Fruit fly (Drosophila melanogaster) whole organism, prepupa: ENCODE results near the gene Gr93d.

Source experiments
- Blimp-1 ChIP-seq: fragments of 200-800 bp; sonication (Bioruptor generic); optimal IDR thresholded peaks from 3 replicates; lab custom pipeline; 2017; ENCODE audit warnings: missing biosample characterization, missing genetic modification characterization, mild to moderate bottlenecking, moderate library complexity, missing genetic modification reagents
- CG10631 ChIP-seq: fragments of 200-800 bp; sonication (Bioruptor generic); optimal IDR thresholded peaks from 2 replicates; lab custom pipeline; 2016; ENCODE audit warnings: missing biosample characterization, missing genetic modification characterization
- CG11294 ChIP-seq: fragments of 200-800 bp; sonication (Bioruptor generic); IDR thresholded peaks from 2 replicates; pipeline ENCODE4 v1.3.6; 2022; ENCODE audit warnings: missing biosample characterization, missing genetic modification characterization
- CG11762 ChIP-seq: fragments of 200-800 bp; sonication (Bioruptor generic); optimal IDR thresholded peaks from 3 replicates; lab custom pipeline; 2016; ENCODE audit warnings: missing biosample characterization, missing genetic modification characterization; ENCODE audit not compliant: insufficient read depth
- CG11902 ChIP-seq: fragments of 200-800 bp; sonication (Bioruptor generic); optimal IDR thresholded peaks from 3 replicates; lab custom pipeline; 2016; ENCODE audit warnings: missing biosample characterization, missing genetic modification characterization
- CG15336 ChIP-seq: fragments of 200-800 bp; sonication (Bioruptor generic); IDR thresholded peaks from 2 replicates; pipeline ENCODE4 v1.3.6; 2022; ENCODE audit warnings: missing biosample characterization, missing genetic modification characterization
- CG16779 ChIP-seq: fragments of 200-800 bp; sonication (Bioruptor generic); optimal IDR thresholded peaks from 3 replicates; lab custom pipeline; 2017; ENCODE audit warnings: missing biosample characterization, mild to moderate bottlenecking, missing genetic modification characterization
- CG3032 ChIP-seq: fragments of 200-800 bp; optimal IDR thresholded peaks from 2 replicates; lab custom pipeline; 2019; ENCODE audit warnings: missing biosample characterization, mild to moderate bottlenecking, missing genetic modification characterization, moderate library complexity
- CG31627 ChIP-seq: fragments of 200-800 bp; sonication (Bioruptor generic); optimal IDR thresholded peaks from 3 replicates; lab custom pipeline; 2016; ENCODE audit warnings: missing biosample characterization, missing genetic modification characterization
- CG32006 ChIP-seq: fragments of 200-800 bp; sonication (Bioruptor generic); optimal IDR thresholded peaks from 3 replicates; lab custom pipeline; 2017; ENCODE audit warnings: missing biosample characterization, mild to moderate bottlenecking, missing genetic modification characterization
- CG34406 ChIP-seq: fragments of 200-800 bp; sonication (Bioruptor generic); optimal IDR thresholded peaks from 3 replicates; lab custom pipeline; 2016; ENCODE audit warnings: missing biosample characterization, missing genetic modification characterization
- CG3919 ChIP-seq: fragments of 200-800 bp; sonication (Bioruptor generic); optimal IDR thresholded peaks from 3 replicates; lab custom pipeline; 2016; ENCODE audit warnings: missing biosample characterization, missing genetic modification characterization
- CG6163 ChIP-seq: fragments of 200-800 bp; sonication (Bioruptor generic); IDR thresholded peaks from 3 replicates; pipeline ENCODE4 v1.3.6; 2022; ENCODE audit warnings: missing biosample characterization, missing genetic modification characterization
- CG6276 ChIP-seq: fragments of 200-800 bp; sonication (Bioruptor generic); optimal IDR thresholded peaks from 2 replicates; lab custom pipeline; 2017; ENCODE audit warnings: missing biosample characterization, mild to moderate bottlenecking, missing genetic modification characterization
- CG6792 ChIP-seq: fragments of 200-800 bp; sonication (Bioruptor generic); optimal IDR thresholded peaks from 3 replicates; lab custom pipeline; 2016; ENCODE audit warnings: missing biosample characterization, missing genetic modification characterization
- CG6808 ChIP-seq: fragments of 200-800 bp; sonication (Bioruptor generic); optimal IDR thresholded peaks from 3 replicates; lab custom pipeline; 2017; ENCODE audit warnings: missing biosample characterization, missing genetic modification characterization, mild to moderate bottlenecking, moderate library complexity, missing genetic modification reagents
- CG8119 ChIP-seq: fragments of 200-800 bp; sonication (Bioruptor generic); IDR thresholded peaks from 3 replicates; pipeline ENCODE4 v1.3.6; 2022; ENCODE audit warnings: missing biosample characterization, missing genetic modification characterization
- CG8319 ChIP-seq: fragments of 200-800 bp; sonication (Bioruptor generic); optimal IDR thresholded peaks from 3 replicates; lab custom pipeline; 2016; ENCODE audit warnings: missing biosample characterization, missing genetic modification characterization
- CG9139 ChIP-seq: fragments of 200-800 bp; sonication (Bioruptor generic); optimal IDR thresholded peaks from 3 replicates; lab custom pipeline; 2017; ENCODE audit warnings: missing biosample characterization, mild to moderate bottlenecking, missing genetic modification characterization
- Eip75B ChIP-seq: fragments of 200-800 bp; sonication (Bioruptor generic); optimal IDR thresholded peaks from 3 replicates; lab custom pipeline; 2016; ENCODE audit warnings: missing biosample characterization, missing genetic modification characterization
- Eip78C ChIP-seq: fragments of 200-800 bp; sonication (Bioruptor generic); peaks from one replicate; lab custom pipeline; 2016; ENCODE audit warnings: missing biosample characterization, missing genetic modification characterization
- Ets96B ChIP-seq: fragments of 200-800 bp; optimal IDR thresholded peaks from 2 replicates; lab custom pipeline; 2019; ENCODE audit warnings: missing biosample characterization, mild to moderate bottlenecking, missing genetic modification characterization, moderate library complexity
- Gug ChIP-seq: fragments of 200-800 bp; sonication (Bioruptor generic); IDR thresholded peaks from 2 replicates; pipeline ENCODE4 v1.3.6; 2022; ENCODE audit warnings: missing biosample characterization, missing genetic modification characterization
- Hr38 ChIP-seq: sonication (Bioruptor generic); optimal IDR thresholded peaks from 2 replicates; lab custom pipeline; 2016; ENCODE audit warnings: missing biosample characterization, missing genetic modification characterization
- Hr39 ChIP-seq: fragments of 200-800 bp; sonication (Bioruptor generic); optimal IDR thresholded peaks from 2 replicates; lab custom pipeline; 2016; ENCODE audit warnings: missing biosample characterization, missing genetic modification characterization
- Hr4 ChIP-seq: fragments of 200-800 bp; sonication (Bioruptor generic); optimal IDR thresholded peaks from 3 replicates; lab custom pipeline; 2016; ENCODE audit warnings: missing biosample characterization, missing genetic modification characterization
- Lpt ChIP-seq: fragments of 200-800 bp; sonication (Bioruptor generic); optimal IDR thresholded peaks from 3 replicates; lab custom pipeline; 2016; ENCODE audit warnings: missing biosample characterization, missing genetic modification characterization
- Met ChIP-seq: fragments of 200-800 bp; sonication (Bioruptor generic); optimal IDR thresholded peaks from 3 replicates; lab custom pipeline; 2016; ENCODE audit warnings: missing biosample characterization, missing genetic modification characterization
- OdsH ChIP-seq: fragments of 200-800 bp; sonication (Bioruptor generic); optimal IDR thresholded peaks from 3 replicates; lab custom pipeline; 2016; ENCODE audit warnings: missing biosample characterization, missing genetic modification characterization
- Sox102F ChIP-seq: fragments of 200-800 bp; sonication (Bioruptor generic); optimal IDR thresholded peaks from 2 replicates; lab custom pipeline; 2016; ENCODE audit warnings: missing biosample characterization, mild to moderate bottlenecking, missing genetic modification characterization
- Sox14 ChIP-seq: fragments of 200-800 bp; sonication (Bioruptor generic); optimal IDR thresholded peaks from 3 replicates; lab custom pipeline; 2016; ENCODE audit warnings: missing biosample characterization, missing genetic modification characterization
- Sox15 ChIP-seq: fragments of 200-800 bp; sonication (Bioruptor generic); optimal IDR thresholded peaks from 3 replicates; lab custom pipeline; 2016; ENCODE audit warnings: missing biosample characterization, missing genetic modification characterization
- achi ChIP-seq: fragments of 200-800 bp; sonication (Bioruptor generic); optimal IDR thresholded peaks from 3 replicates; lab custom pipeline; 2016; ENCODE audit warnings: missing biosample characterization, missing genetic modification characterization
- cyc ChIP-seq: fragments of 200-800 bp; sonication (Bioruptor generic); optimal IDR thresholded peaks from 3 replicates; lab custom pipeline; 2016; ENCODE audit warnings: missing biosample characterization, missing genetic modification characterization
- dsx ChIP-seq: fragments of 200-800 bp; optimal IDR thresholded peaks from 3 replicates; lab custom pipeline; 2019; ENCODE audit warnings: missing biosample characterization, mild to moderate bottlenecking, missing genetic modification characterization, moderate library complexity; ENCODE audit not compliant: poor library complexity, severe bottlenecking
- eg ChIP-seq: fragments of 200-800 bp; sonication (Bioruptor generic); IDR thresholded peaks from 3 replicates; pipeline ENCODE4 v1.3.6; 2022; ENCODE audit warnings: missing biosample characterization, missing genetic modification characterization
- esn ChIP-seq: fragments of 200-800 bp; sonication (Bioruptor generic); optimal IDR thresholded peaks from 2 replicates; lab custom pipeline; 2016; ENCODE audit warnings: missing biosample characterization, mild to moderate bottlenecking, missing genetic modification characterization, moderate library complexity
- fd85E ChIP-seq: fragments of 200-800 bp; sonication (Bioruptor generic); optimal IDR thresholded peaks from 3 replicates; lab custom pipeline; 2016; ENCODE audit warnings: missing biosample characterization, missing genetic modification characterization
- net ChIP-seq: fragments of 200-800 bp; sonication (Bioruptor generic); optimal IDR thresholded peaks from 3 replicates; lab custom pipeline; 2016; ENCODE audit warnings: missing biosample characterization, missing genetic modification characterization
- pdm3 ChIP-seq: fragments of 200-800 bp; sonication (Bioruptor generic); optimal IDR thresholded peaks from 3 replicates; lab custom pipeline; 2016; ENCODE audit warnings: missing biosample characterization, missing genetic modification characterization
- salr ChIP-seq, 2 experiments: fragments of 200-800 bp; sonication (Bioruptor generic); optimal IDR thresholded peaks; 3 replicates each; lab custom pipeline; 2016 to 2018; ENCODE audit warnings: missing biosample characterization in 2 of 2, missing genetic modification characterization in 2 of 2, mild to moderate bottlenecking in 1 of 2
- ss ChIP-seq, 2 experiments: fragments of 200-800 bp; sonication (Bioruptor generic); optimal IDR thresholded peaks; 2 replicates in 1 of 2; 3 replicates in 1 of 2; lab custom pipeline; 2017 to 2018; ENCODE audit warnings: mild to moderate bottlenecking in 2 of 2, missing biosample characterization in 2 of 2, missing genetic modification characterization in 2 of 2, moderate library complexity in 1 of 2
- svp ChIP-seq: fragments of 200-800 bp; sonication (Bioruptor generic); peaks from one replicate; lab custom pipeline; 2016; ENCODE audit warnings: missing biosample characterization, missing genetic modification characterization
- topi ChIP-seq: fragments of 200-800 bp; sonication (Bioruptor generic); optimal IDR thresholded peaks from 3 replicates; lab custom pipeline; 2016; ENCODE audit warnings: missing biosample characterization, missing genetic modification characterization
- vri ChIP-seq: fragments of 200-800 bp; sonication (Bioruptor generic); optimal IDR thresholded peaks from 3 replicates; lab custom pipeline; 2016; ENCODE audit warnings: missing biosample characterization, mild to moderate bottlenecking, missing genetic modification characterization

Gr93d gene

dm6 chr3R:21887588-21888007, 41.1 kb upstream of the Gr93d start (continued):
- TF ChIP-seq Blimp-1 (peak; percentile 19), Eip78C (GFP tag; lab: Kevin White, UChicago) (peak; percentile 92), CG6808 (peak; percentile 37), Sox102F (GFP tag; lab: Kevin White, UChicago) (no peak), CG8319 (GFP tag; lab: Kevin White, UChicago) (peak; percentile 47), net (GFP tag; lab: Kevin White, UChicago) (no peak), salr (GFP tag; optimal IDR thresholded peaks at IDR 0.05; lab: Kevin White, UChicago) (no peak), svp (GFP tag; lab: Kevin White, UChicago) (peak; percentile 74), CG34406 (GFP tag; lab: Kevin White, UChicago) (no peak), CG10631 (GFP tag; lab: Kevin White, UChicago) (peak; percentile 25), CG16779 (peak; percentile 20), Hr4 (peak; percentile 27), Gug (GFP tag; lab: Robert Waterston, UW) (peak; percentile 29; the same call in 1 of the 2 replicates), Sox14 (peak; percentile 47), CG3032 (tag; lab: Kevin White, UChicago) (peak; percentile 45), eg (peak; percentile 65; the same call in 2 of the 3 replicates), CG31627 (peak; percentile 60), CG6276 (no peak), Lpt (no peak), CG8119 (peak; percentile 63; the same call in 2 of the 3 replicates), Met (no peak), CG9139 (GFP tag; lab: Kevin White, UChicago) (no peak), topi (peak; percentile 73), CG32006 (GFP tag; lab: Kevin White, UChicago) (peak; percentile 37), Hr38 (GFP tag; lab: Kevin White, UChicago) (no peak), ss (GFP tag; optimal IDR thresholded peaks at IDR 0.05; lab: Kevin White, UChicago) (no peak), OdsH (GFP tag; lab: Kevin White, UChicago) (peak; percentile 17)

dm6 chr3R:21886861-21887587, 40.6 kb upstream of the Gr93d start, which contains the start of the genes CG6678 and dnd:
Gene CG6678, plus strand, starts transcription at chr3R:21887029.
Gene dnd, minus strand, starts transcription at chr3R:21887355.
- TF ChIP-seq CG31627 (no peak), Sox14 (no peak), eg (no peak), CG6163 (GFP tag; lab: Robert Waterston, UW) (no peak), CG8319 (GFP tag; lab: Kevin White, UChicago) (no peak), vri (GFP tag; lab: Kevin White, UChicago) (peak; percentile 1), CG6808 (no peak)

dm6 chr3R:21885450-21885849, 39.0 kb upstream of the Gr93d start, which contains the start of gene CG17819:
Gene CG17819, minus strand, starts transcription at chr3R:21885550.
- TF ChIP-seq CG3919 (GFP tag; lab: Kevin White, UChicago) (no peak), CG11294 (GFP tag; lab: Robert Waterston, UW) (no peak), CG15336 (no peak), Ets96B (no peak), achi (no peak), Sox14 (no peak), ss (GFP tag; optimal IDR thresholded peaks at IDR 0.05; lab: Kevin White, UChicago) (no peak), Blimp-1 (no peak), net (GFP tag; lab: Kevin White, UChicago) (no peak), Lpt (no peak), CG6808 (no peak), Sox15 (GFP tag; lab: Kevin White, UChicago) (no peak)
- TF ChIP-seq, all 60 proteins: peak for 0

dm6 chr3R:21884354-21884753, 37.9 kb upstream of the Gr93d start, which contains the start of gene fit:
Gene fit, minus strand, starts transcription at chr3R:21884454.
- TF ChIP-seq CG6792 (GFP tag; lab: Kevin White, UChicago) = no peak
- no peak for TF ChIP-seq Sox14
- no peak for TF ChIP-seq CG11902
- no peak for TF ChIP-seq esn
- TF ChIP-seq CG3032 (tag; lab: Kevin White, UChicago) = no peak
- TF ChIP-seq vri (GFP tag; lab: Kevin White, UChicago) = no peak
- TF ChIP-seq Sox102F (GFP tag; lab: Kevin White, UChicago) = no peak
- no peak for TF ChIP-seq CG16779
- no peak for TF ChIP-seq CG11762
- no peak for TF ChIP-seq dsx (GFP tag; lab: Kevin White, UChicago)
- TF ChIP-seq pdm3 (GFP tag; lab: Kevin White, UChicago) = no peak
- TF ChIP-seq Hr39 (GFP tag; lab: Kevin White, UChicago) = no peak
- TF ChIP-seq cyc (GFP tag; lab: Kevin White, UChicago) = no peak
- TF ChIP-seq fd85E (GFP tag; lab: Kevin White, UChicago) = no peak
- no peak for TF ChIP-seq CG6808
- TF ChIP-seq Eip75B (GFP tag; lab: Kevin White, UChicago) = no peak
- TF ChIP-seq, all 60 proteins: peak for 0
